Worm (Caenorhabditis elegans): ENCODE data around the gene ZC204.14.

- TF ChIP-seq aly-2 (tag; optimal IDR thresholded peaks at IDR 0.05) (no peak), egl-27 (tag; optimal IDR thresholded peaks at IDR 0.05) (no peak), daf-12 (tag; optimal IDR thresholded peaks at IDR 0.05) (no peak), nhr-76 (tag; optimal IDR thresholded peaks at IDR 0.05) (no peak), ceh-9 (tag; optimal IDR thresholded peaks at IDR 0.05) (no peak), lin-15B (tag; optimal IDR thresholded peaks at IDR 0.05) (no peak), hmg-11 (tag; optimal IDR thresholded peaks at IDR 0.05) (no peak), elt-2 (tag; optimal IDR thresholded peaks at IDR 0.05) (no peak), nhr-43 (tag; optimal IDR thresholded peaks at IDR 0.05; ENCODE audit: poor library complexity, severe bottlenecking) (no peak), pqm-1 (tag; optimal IDR thresholded peaks at IDR 0.05) (no peak)
Observed at ce11 chrII:1695861-1696260, 33.1 kb upstream of the ZC204.14 start, which contains the start of gene F58E1.13.
